Fruit fly (Drosophila melanogaster) whole organism, embryonic: ENCODE measurements around the gene CG17097.

Experiments used
- CG1024 ChIP-seq: fragments of 200-800 bp; sonication (Bioruptor generic); IDR thresholded peaks from 2 replicates; pipeline ENCODE4 v1.3.6; 2022; ENCODE audit warnings: missing biosample characterization, missing genetic modification characterization
- CG10462 ChIP-seq: fragments of 200-800 bp; sonication (Bioruptor generic); optimal IDR thresholded peaks from 2 replicates; lab custom pipeline; 2016; ENCODE audit warnings: missing biosample characterization, missing genetic modification characterization
- CG11247 ChIP-seq: fragments of 200-800 bp; sonication (Bioruptor generic); IDR thresholded peaks from 2 replicates; pipeline ENCODE4 v1.3.6; 2022; ENCODE audit warnings: missing biosample characterization, missing genetic modification characterization
- CG11695 ChIP-seq: fragments of 200-800 bp; sonication (Bioruptor generic); IDR thresholded peaks from 3 replicates; pipeline ENCODE4 v1.3.6; 2022; ENCODE audit warnings: missing biosample characterization, missing genetic modification characterization
- CG13424 ChIP-seq: fragments of 200-800 bp; sonication (Bioruptor generic); optimal IDR thresholded peaks from 2 replicates; lab custom pipeline; 2019; ENCODE audit warnings: missing biosample characterization, mild to moderate bottlenecking, missing genetic modification characterization, moderate library complexity
- CG15011 ChIP-seq: fragments of 200-800 bp; sonication (Bioruptor generic); optimal IDR thresholded peaks from 3 replicates; lab custom pipeline; 2018; ENCODE audit warnings: missing biosample characterization, mild to moderate bottlenecking, missing genetic modification characterization
- CG15269 ChIP-seq: fragments of 200-800 bp; sonication (Bioruptor generic); optimal IDR thresholded peaks from 2 replicates; lab custom pipeline; 2018; ENCODE audit warnings: missing biosample characterization, mild to moderate bottlenecking, missing genetic modification characterization, moderate library complexity
- CG15514 ChIP-seq: fragments of 200-800 bp; sonication (Bioruptor generic); optimal IDR thresholded peaks from 3 replicates; lab custom pipeline; 2017; ENCODE audit warnings: missing biosample characterization, missing genetic modification characterization, mild to moderate bottlenecking, moderate library complexity, missing genetic modification reagents
- CG16779 ChIP-seq: fragments of 200-800 bp; sonication (Bioruptor generic); IDR thresholded peaks from 2 replicates; pipeline ENCODE4 v1.3.6; 2022; ENCODE audit warnings: missing biosample characterization, missing genetic modification characterization
- CG17912 ChIP-seq: fragments of 200-800 bp; sonication (Bioruptor generic); optimal IDR thresholded peaks from 2 replicates; lab custom pipeline; 2018; ENCODE audit warnings: missing biosample characterization, mild to moderate bottlenecking, missing genetic modification characterization
- CG18599 ChIP-seq: fragments of 200-800 bp; sonication (Bioruptor generic); optimal IDR thresholded peaks from 3 replicates; lab custom pipeline; 2017; ENCODE audit warnings: missing biosample characterization, missing genetic modification characterization, mild to moderate bottlenecking, moderate library complexity, missing genetic modification reagents
- CG2202 ChIP-seq: fragments of 200-800 bp; sonication (Bioruptor generic); optimal IDR thresholded peaks from 2 replicates; lab custom pipeline; 2018; ENCODE audit warnings: missing biosample characterization, mild to moderate bottlenecking, missing genetic modification characterization
- CG2712 ChIP-seq: fragments of 200-800 bp; optimal IDR thresholded peaks from 3 replicates; lab custom pipeline; 2019; ENCODE audit warnings: missing biosample characterization, mild to moderate bottlenecking, missing genetic modification characterization, moderate library complexity
- CG30020 ChIP-seq: fragments of 200-800 bp; optimal IDR thresholded peaks from 2 replicates; lab custom pipeline; 2019; ENCODE audit warnings: missing biosample characterization, mild to moderate bottlenecking, missing genetic modification characterization, moderate library complexity
- CG32772 ChIP-seq: fragments of 200-800 bp; sonication (Bioruptor generic); IDR thresholded peaks from 2 replicates; pipeline ENCODE4 v1.3.6; 2022; ENCODE audit warnings: missing biosample characterization, missing genetic modification characterization
- CG43689 ChIP-seq: fragments of 200-800 bp; sonication (Bioruptor generic); IDR thresholded peaks from 2 replicates; pipeline ENCODE4 v1.3.6; 2022; ENCODE audit warnings: missing biosample characterization, missing genetic modification characterization
- CG8089 ChIP-seq: fragments of 200-800 bp; sonication (Bioruptor generic); optimal IDR thresholded peaks from 3 replicates; lab custom pipeline; 2016; ENCODE audit warnings: missing biosample characterization, missing genetic modification characterization
- CG8388 ChIP-seq: fragments of 200-800 bp; sonication (Bioruptor generic); optimal IDR thresholded peaks from 2 replicates; lab custom pipeline; 2019; ENCODE audit warnings: missing biosample characterization, mild to moderate bottlenecking, missing genetic modification characterization, moderate library complexity
- CG9609 ChIP-seq: fragments of 200-800 bp; sonication (Bioruptor generic); optimal IDR thresholded peaks from 3 replicates; lab custom pipeline; 2016; ENCODE audit warnings: missing biosample characterization, missing genetic modification characterization
- CG9797 ChIP-seq: fragments of 200-800 bp; sonication (Bioruptor generic); optimal IDR thresholded peaks from 3 replicates; lab custom pipeline; 2018; ENCODE audit warnings: missing biosample characterization, mild to moderate bottlenecking, missing genetic modification characterization
- CHES-1-like ChIP-seq: fragments of 200-800 bp; sonication (Bioruptor generic); optimal IDR thresholded peaks from 2 replicates; lab custom pipeline; 2016; ENCODE audit warnings: missing biosample characterization, missing genetic modification characterization
- CTCF ChIP-seq: fragments of 200-800 bp; sonication (Bioruptor generic); optimal IDR thresholded peaks from 2 replicates; lab custom pipeline; 2017; ENCODE audit warnings: missing biosample characterization, mild to moderate bottlenecking, missing genetic modification characterization, moderate library complexity
- D ChIP-seq, 2 experiments: fragments of 200-800 bp in 1 of 2; fragments of >200 bp in 1 of 2; sonication (Bioruptor generic) in 1 of 2; optimal IDR thresholded peaks; 2 replicates in 1 of 2; 3 replicates in 1 of 2; lab custom pipeline; 2017; ENCODE audit warnings: mild to moderate bottlenecking in 1 of 2, missing biosample characterization in 1 of 2, missing genetic modification characterization in 1 of 2, missing genetic modification reagents in 1 of 2
- Dek ChIP-seq: fragments of 200-800 bp; sonication (Bioruptor generic); optimal IDR thresholded peaks from 3 replicates; lab custom pipeline; 2019; ENCODE audit warnings: missing biosample characterization, mild to moderate bottlenecking, missing genetic modification characterization, moderate library complexity
- Doc2 ChIP-seq: fragments of 200-800 bp; sonication (Bioruptor generic); IDR thresholded peaks from 2 replicates; pipeline ENCODE4 v1.3.6; 2022; ENCODE audit warnings: missing biosample characterization, missing genetic modification characterization
- Dref ChIP-seq: fragments of 200-800 bp; sonication (Bioruptor generic); IDR thresholded peaks from 2 replicates; pipeline ENCODE4 v1.3.6; 2022; ENCODE audit warnings: missing biosample characterization, missing genetic modification characterization
- E2f1 ChIP-seq: fragments of 200-800 bp; sonication (Bioruptor generic); IDR thresholded peaks from 2 replicates; pipeline ENCODE4 v1.3.6; 2022; ENCODE audit warnings: missing biosample characterization, missing genetic modification characterization
- Elba2 ChIP-seq: fragments of 200-800 bp; sonication (Bioruptor generic); optimal IDR thresholded peaks from 3 replicates; lab custom pipeline; 2016; ENCODE audit warnings: missing biosample characterization, missing genetic modification characterization
- GATAe ChIP-seq: fragments of 200-800 bp; sonication (Bioruptor generic); conservative IDR thresholded peaks from 2 replicates; pipeline ENCODE4 v1.3.6; 2022; ENCODE audit warnings: missing biosample characterization, missing genetic modification characterization
- HLH4C ChIP-seq: fragments of 200-800 bp; sonication (Bioruptor generic); IDR thresholded peaks from 3 replicates; pipeline ENCODE4 v1.3.6; 2022; ENCODE audit warnings: missing biosample characterization, missing genetic modification characterization; ENCODE audit not compliant: partially characterized antibody
- MTF-1 ChIP-seq: fragments of 200-800 bp; sonication (Bioruptor generic); optimal IDR thresholded peaks from 2 replicates; lab custom pipeline; 2018; ENCODE audit warnings: missing biosample characterization, mild to moderate bottlenecking, missing genetic modification characterization, borderline replicate concordance
- NC2β ChIP-seq: fragments of 200-800 bp; sonication (Bioruptor generic); optimal IDR thresholded peaks from 2 replicates; lab custom pipeline; 2016; ENCODE audit warnings: missing biosample characterization, missing genetic modification characterization
- NK7.1 ChIP-seq: fragments of 200-800 bp; sonication (Bioruptor generic); optimal IDR thresholded peaks from 3 replicates; lab custom pipeline; 2016; ENCODE audit warnings: missing biosample characterization, missing genetic modification characterization
- Nf-YC ChIP-seq: fragments of 200-800 bp; optimal IDR thresholded peaks from 3 replicates; lab custom pipeline; 2019; ENCODE audit warnings: missing biosample characterization, mild to moderate bottlenecking, missing genetic modification characterization, moderate library complexity
- Rfx ChIP-seq: fragments of 200-800 bp; sonication (Bioruptor generic); IDR thresholded peaks from 2 replicates; pipeline ENCODE4 v1.3.6; 2022; ENCODE audit warnings: missing biosample characterization, missing genetic modification characterization
- Spps ChIP-seq: fragments of 200-800 bp; sonication (Bioruptor generic); optimal IDR thresholded peaks from 2 replicates; lab custom pipeline; 2018; ENCODE audit warnings: missing biosample characterization, mild to moderate bottlenecking, missing genetic modification characterization
- Sry-β ChIP-seq: fragments of 200-800 bp; sonication (Bioruptor generic); optimal IDR thresholded peaks from 2 replicates; lab custom pipeline; 2018; ENCODE audit warnings: missing biosample characterization, mild to moderate bottlenecking, missing genetic modification characterization, moderate library complexity
- Taf1 ChIP-seq: fragments of 200-800 bp; sonication (Bioruptor generic); IDR thresholded peaks from 2 replicates; pipeline ENCODE4 v1.3.6; 2022; ENCODE audit warnings: missing biosample characterization, missing genetic modification characterization
- Usf ChIP-seq: fragments of 200-800 bp; sonication (Bioruptor generic); optimal IDR thresholded peaks from 2 replicates; lab custom pipeline; 2017; ENCODE audit warnings: missing genotype, missing biosample characterization, missing genetic modification characterization
- bsh ChIP-seq, 2 experiments: fragments of 200-800 bp; sonication (Bioruptor generic); optimal IDR thresholded peaks; 2 replicates each; lab custom pipeline; 2017 to 2018; ENCODE audit warnings: mild to moderate bottlenecking in 2 of 2, missing biosample characterization in 2 of 2, missing genetic modification characterization in 2 of 2, moderate library complexity in 1 of 2
- crc ChIP-seq: fragments of 200-800 bp; sonication (Bioruptor generic); optimal IDR thresholded peaks from 2 replicates; lab custom pipeline; 2016; ENCODE audit warnings: missing biosample characterization, missing genetic modification characterization
- gcm2 ChIP-seq: fragments of 200-800 bp; sonication (Bioruptor generic); optimal IDR thresholded peaks from 2 replicates; lab custom pipeline; 2016; ENCODE audit warnings: missing biosample characterization, missing genetic modification characterization
- hb ChIP-seq: fragments of 200-800 bp; sonication (Bioruptor generic); IDR thresholded peaks from 3 replicates; pipeline ENCODE4 v1.3.6; 2022; ENCODE audit warnings: missing biosample characterization, missing genetic modification characterization; ENCODE audit not compliant: partially characterized antibody
- lmd ChIP-seq: fragments of 200-800 bp; sonication (Bioruptor generic); IDR thresholded peaks from 2 replicates; pipeline ENCODE4 v1.3.6; 2022; ENCODE audit warnings: missing biosample characterization, missing genetic modification characterization
- peb ChIP-seq: fragments of 200-800 bp; sonication (Bioruptor generic); IDR thresholded peaks from 2 replicates; pipeline ENCODE4 v1.3.6; 2022; ENCODE audit warnings: missing biosample characterization, missing genetic modification characterization
- pho ChIP-seq: fragments of 200-800 bp; sonication (Bioruptor generic); optimal IDR thresholded peaks from 2 replicates; lab custom pipeline; 2016; ENCODE audit warnings: missing biosample characterization, missing genetic modification characterization
- prd ChIP-seq, 3 experiments: fragments of >200 bp in 2 of 3; fragments of 200-800 bp in 1 of 3; sonication (Bioruptor generic) in 1 of 3; optimal IDR thresholded peaks in 2 of 3; IDR thresholded peaks in 1 of 3; 2 replicates in 2 of 3; 3 replicates in 1 of 3; pipeline versions ENCODE4 v1.3.6 to Lab custom; 2017 to 2022; ENCODE audit warnings: missing biosample characterization in 1 of 3, missing genetic modification characterization in 1 of 3
- rib ChIP-seq: fragments of 200-800 bp; sonication (Bioruptor generic); IDR thresholded peaks from 2 replicates; pipeline ENCODE4 v1.3.6; 2022; ENCODE audit warnings: missing biosample characterization, missing genetic modification characterization
- sima ChIP-seq: fragments of 200-800 bp; sonication (Bioruptor generic); optimal IDR thresholded peaks from 2 replicates; lab custom pipeline; 2016; ENCODE audit warnings: missing biosample characterization, missing genetic modification characterization
- zen2 ChIP-seq: fragments of 200-800 bp; sonication (Bioruptor generic); IDR thresholded peaks from 3 replicates; pipeline ENCODE4 v1.3.6; 2022; ENCODE audit warnings: missing biosample characterization, missing genetic modification characterization; ENCODE audit not compliant: partially characterized antibody

The CG17097 gene

DNA sequence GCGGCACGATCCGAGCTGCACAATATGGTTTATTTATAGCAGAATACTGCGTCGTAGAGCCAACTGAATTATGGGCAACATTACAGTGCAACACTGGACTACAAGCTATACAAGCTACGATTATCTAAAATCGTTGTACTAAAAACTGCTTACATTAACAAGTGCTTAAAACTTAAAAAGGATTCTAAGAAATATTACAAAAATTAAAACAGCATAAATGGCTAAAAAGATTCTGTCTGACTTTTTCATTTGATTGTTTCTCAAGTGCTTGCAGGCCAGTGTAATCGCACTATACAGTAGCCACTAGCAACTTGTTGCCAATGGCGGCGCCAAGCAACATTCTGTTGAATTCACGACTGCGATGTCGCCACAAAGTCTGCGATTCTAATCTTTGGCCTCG lies 29.4 kb upstream of the CG17097 start (continued):
- TF ChIP-seq Elba2 (GFP tag; lab: Kevin White, UChicago) (no peak), CG11695 (peak; percentile 83), CG8388 (peak; percentile 82), CG43689 (GFP tag; lab: Robert Waterston, UW) (0 out of 2 replicates have a peak, but pooled peaks have one; percentile 42), crc (GFP tag; lab: Kevin White, UChicago) (peak; percentile 19), CG11247 (GFP tag; lab: Robert Waterston, UW) (peak; percentile 52; the same call in 1 of the 2 replicates), CG9609 (peak; percentile 49), CG15269 (peak; percentile 57), HLH4C (GFP tag; lab: Robert Waterston, UW) (no peak), CHES-1-like (GFP tag; lab: Kevin White, UChicago) (peak; percentile 37), CG17912 (no peak), CG9797 (GFP tag; lab: Kevin White, UChicago) (no peak), Sry-β (GFP tag; lab: Kevin White, UChicago) (no peak), Nf-YC (tag; lab: Kevin White, UChicago) (no peak), bsh (GFP tag; optimal IDR thresholded peaks at IDR 0.05; lab: Kevin White, UChicago) (peak; percentile 80 to 88), sima (GFP tag; lab: Kevin White, UChicago) (no peak), CG15514 (peak; percentile 14), CG16779 (no peak), CG10462 (GFP tag; lab: Kevin White, UChicago) (peak; percentile 6), CG30020 (tag; lab: Kevin White, UChicago) (no peak), Rfx (GFP tag; lab: Robert Waterston, UW) (peak; percentile 75; the same call in 1 of the 2 replicates), GATAe (GFP tag; lab: Robert Waterston, UW) (0 out of 2 replicates have a peak, but pooled peaks have one; percentile 25), NK7.1 (peak; percentile 37), gcm2 (GFP tag; lab: Kevin White, UChicago) (no peak), Usf (GFP tag; lab: Kevin White, UChicago) (peak; percentile 10), CTCF (no peak), MTF-1 (GFP tag; lab: Kevin White, UChicago) (no peak), rib (GFP tag; lab: Robert Waterston, UW) (no peak), NC2β (peak; percentile 54), D (optimal IDR thresholded peaks at IDR 0.05; lab: Kevin White, UChicago) (no peak), D (GFP tag; optimal IDR thresholded peaks at IDR 0.05; lab: Kevin White, UChicago) (peak; percentile 73), CG32772 (GFP tag; lab: Robert Waterston, UW) (peak; percentile 80), CG13424 (tag; lab: Kevin White, UChicago) (peak; percentile 68), hb (GFP tag; lab: Robert Waterston, UW) (no peak), CG8089 (GFP tag; lab: Kevin White, UChicago) (peak; percentile 36), prd (optimal IDR thresholded peaks at IDR 0.05; lab: Kevin White, UChicago) (no peak), prd (GFP tag; IDR thresholded peaks at IDR 0.05; lab: Robert Waterston, UW) (peak; percentile 86), peb (GFP tag; lab: Robert Waterston, UW) (peak; percentile 80), CG1024 (GFP tag; lab: Robert Waterston, UW) (peak; percentile 50; the same call in 1 of the 2 replicates), lmd (GFP tag; lab: Robert Waterston, UW) (peak; percentile 82), Dref (GFP tag; lab: Robert Waterston, UW) (no peak), Dek (tag; lab: Kevin White, UChicago) (peak; percentile 39), Doc2 (GFP tag; lab: Robert Waterston, UW) (no peak), CG2202 (tag; lab: Kevin White, UChicago) (peak; percentile 55), CG18599 (peak; percentile 68), CG2712 (peak; percentile 86), zen2 (no peak), Spps (tag; lab: Kevin White, UChicago) (peak; percentile 76), CG15011 (GFP tag; lab: Kevin White, UChicago) (peak; percentile 38), pho (peak; percentile 4), Taf1 (peak; percentile 11; the same call in 1 of the 2 replicates), E2f1 (GFP tag; lab: Robert Waterston, UW) (peak; percentile 82)
